Worm (Caenorhabditis elegans): ENCODE data around the gene F13H10.6.

F13H10.6 gene

DNA sequence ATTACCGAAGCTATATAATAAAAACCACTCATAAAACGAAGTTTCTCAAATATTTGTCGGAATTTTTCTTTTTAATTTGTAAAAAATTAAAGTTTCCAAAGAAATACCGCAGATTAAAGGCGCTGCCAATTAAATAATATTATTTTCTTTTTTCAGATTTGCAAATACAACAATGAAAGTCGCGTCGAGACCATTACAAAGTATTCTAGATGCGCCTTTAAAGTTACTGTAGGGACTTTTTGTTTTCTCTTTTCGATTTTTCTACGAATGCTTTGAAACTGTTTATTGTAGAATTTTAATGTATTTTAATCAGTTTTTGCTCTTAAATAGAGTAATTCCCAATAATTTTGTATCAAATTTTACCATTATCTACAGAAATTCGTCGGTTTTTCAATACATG, 29.1 kb downstream of the F13H10.6 start:
- peak; percentile 78 for TF ChIP-seq F33H1.4 (GFP tag; IDR thresholded peaks at IDR 0.05)
- no peak for TF ChIP-seq egl-18 (GFP tag; IDR thresholded peaks at IDR 0.05)
- TF ChIP-seq madf-8 (GFP tag; conservative IDR thresholded peaks at IDR 0.05), result 0 out of 2 replicates have a peak, but pooled peaks have one; percentile 18
- peak; percentile 76 for TF ChIP-seq lsl-1 (GFP tag; optimal IDR thresholded peaks at IDR 0.05)
- TF ChIP-seq madf-6 (GFP tag; IDR thresholded peaks at IDR 0.05), result peak; percentile 61
- peak; percentile 64 for TF ChIP-seq xnd-1 (tag; optimal IDR thresholded peaks at IDR 0.05)

ce11 chrIV:11038618-11038664, 29.3 kb downstream of the F13H10.6 start, which contains the start of gene kdin-1:
Gene kdin-1, plus strand, starts transcription at chrIV:11038655.
- TF ChIP-seq F49E8.2 (tag; optimal IDR thresholded peaks at IDR 0.05; ENCODE audit: insufficient read depth) (no peak), lin-54 (GFP tag; optimal IDR thresholded peaks at IDR 0.05) (no peak), ccch-3 (GFP tag; optimal IDR thresholded peaks at IDR 0.05) (no peak), Y53G8AR.9 (GFP tag; conservative IDR thresholded peaks at IDR 0.05) (no peak), B0336.3 (GFP tag; IDR thresholded peaks at IDR 0.05) (no peak), bed-2 (GFP tag; IDR thresholded peaks at IDR 0.05) (no peak), madf-8 (GFP tag; conservative IDR thresholded peaks at IDR 0.05) (no peak), ztf-25 (GFP tag; IDR thresholded peaks at IDR 0.05) (no peak), lin-40 (tag; optimal IDR thresholded peaks at IDR 0.05) (no peak), let-526 (GFP tag; IDR thresholded peaks at IDR 0.05) (no peak), hlh-26 (GFP tag; conservative IDR thresholded peaks at IDR 0.05) (no peak), Y56A3A.18 (GFP tag; IDR thresholded peaks at IDR 0.05) (no peak), aptf-3 (GFP tag; IDR thresholded peaks at IDR 0.05) (no peak), lsy-27 (tag; optimal IDR thresholded peaks at IDR 0.05; ENCODE audit: borderline replicate concordance, insufficient read depth) (no peak), attf-3 (GFP tag; conservative IDR thresholded peaks at IDR 0.05) (no peak), ZK185.1 (tag; optimal IDR thresholded peaks at IDR 0.05; ENCODE audit: poor library complexity, severe bottlenecking) (no peak), ztf-26 (tag; optimal IDR thresholded peaks at IDR 0.05) (no peak), xnd-1 (tag; optimal IDR thresholded peaks at IDR 0.05) (no peak), hsf-1 (GFP tag; IDR thresholded peaks at IDR 0.05) (no peak), madf-3 (GFP tag; IDR thresholded peaks at IDR 0.05) (no peak)

DNA sequence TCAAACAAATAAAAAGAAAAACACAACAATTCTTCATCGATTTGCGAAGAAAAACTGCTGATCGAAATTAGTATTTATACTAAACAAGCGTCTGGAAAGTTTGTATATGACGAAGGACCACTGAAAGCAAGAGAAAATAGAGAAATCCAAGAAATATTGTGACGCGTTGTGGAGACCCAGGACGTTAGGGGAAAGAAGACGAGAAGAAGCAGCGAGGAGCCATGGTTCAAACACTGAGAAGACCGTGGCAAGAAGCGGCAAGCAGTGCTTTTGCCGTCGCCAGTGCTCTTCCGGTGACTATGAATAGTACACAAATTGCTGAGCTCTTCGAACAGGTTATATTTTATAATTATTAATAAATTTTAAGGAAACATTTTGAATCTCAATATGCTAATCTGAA, 29.6 kb downstream of the F13H10.6 start:
- TF ChIP-seq snpc-4 (GFP tag; optimal IDR thresholded peaks at IDR 0.05) (no peak), snpc-4 (tag; optimal IDR thresholded peaks at IDR 0.05) (no peak), hmg-1.2 (GFP tag; IDR thresholded peaks at IDR 0.05) (peak; percentile 58; the same call in 1 of the 2 replicates), lin-40 (tag; optimal IDR thresholded peaks at IDR 0.05) (no peak), zim-3 (tag; optimal IDR thresholded peaks at IDR 0.05) (no peak), nhr-120 (GFP tag; IDR thresholded peaks at IDR 0.05) (no peak), F23B12.7 (tag; optimal IDR thresholded peaks at IDR 0.05; ENCODE audit: insufficient read depth) (no peak), B0035.1 (tag; optimal IDR thresholded peaks at IDR 0.05) (no peak), let-526 (GFP tag; IDR thresholded peaks at IDR 0.05) (no peak)

- TF ChIP-seq nfya-2 (GFP tag; IDR thresholded peaks at IDR 0.05) (no peak), ztf-26 (tag; optimal IDR thresholded peaks at IDR 0.05) (no peak), cebp-2 (GFP tag; IDR thresholded peaks at IDR 0.05) (no peak), nfyb-1 (GFP tag; IDR thresholded peaks at IDR 0.05) (no peak), lir-1 (GFP tag; conservative IDR thresholded peaks at IDR 0.05) (no peak)
Observed at ce11 chrIV:11044377-11044776, 35.3 kb downstream of the F13H10.6 start.

All from whole organism, young adult.